Fruit fly (Drosophila melanogaster): ENCODE data around the gene Cpr100A.

Cpr100A gene

dm6 chr3R:30880894-30881293, 13.6 kb downstream of the Cpr100A start, which contains the start of gene CG12071 (continued):
- TF ChIP-seq Opbp (GFP tag; IDR thresholded peaks at IDR 0.05; ENCODE audit: partially characterized antibody) (no peak), cg (GFP tag; optimal IDR thresholded peaks at IDR 0.05) (peak; percentile 39), z (GFP tag; IDR thresholded peaks at IDR 0.05) (peak; percentile 73), CG34422 (GFP tag; IDR thresholded peaks at IDR 0.05) (0 out of 3 replicates have a peak, but pooled peaks have one; percentile 19), CG2129 (GFP tag; IDR thresholded peaks at IDR 0.05; ENCODE audit: partially characterized antibody) (no peak), CG13894 (tag; optimal IDR thresholded peaks at IDR 0.05) (peak; percentile 69), CG31224 (GFP tag; IDR thresholded peaks at IDR 0.05) (no peak), jigr1 (GFP tag; IDR thresholded peaks at IDR 0.05) (no peak), Med (GFP tag) (peak; percentile 1)

dm6 chr3R:30883403-30883802, 16.1 kb downstream of the Cpr100A start, which contains the start of gene CG15547:
CG15547 (minus strand) TSS chr3R:30883503.
- TF ChIP-seq YL-1 (GFP tag; optimal IDR thresholded peaks at IDR 0.05) (no peak), her (GFP tag; optimal IDR thresholded peaks at IDR 0.05) (no peak), dpn (GFP tag; optimal IDR thresholded peaks at IDR 0.05) (no peak), wek (GFP tag; optimal IDR thresholded peaks at IDR 0.05) (no peak), gt (GFP tag; IDR thresholded peaks at IDR 0.05) (no peak), Sry-δ (GFP tag; optimal IDR thresholded peaks at IDR 0.05) (no peak), CG8089 (GFP tag; optimal IDR thresholded peaks at IDR 0.05) (no peak), gcm (GFP tag; optimal IDR thresholded peaks at IDR 0.05) (no peak), cwo (GFP tag; optimal IDR thresholded peaks at IDR 0.05) (no peak), sim (GFP tag; IDR thresholded peaks at IDR 0.05) (no peak), Doc2 (GFP tag; IDR thresholded peaks at IDR 0.05) (no peak), slbo (GFP tag; IDR thresholded peaks at IDR 0.05) (no peak), bcd (GFP tag; optimal IDR thresholded peaks at IDR 0.05) (no peak), Hmx (GFP tag; optimal IDR thresholded peaks at IDR 0.05) (no peak), ind (GFP tag; optimal IDR thresholded peaks at IDR 0.05) (no peak)

- peak; percentile 15 for TF ChIP-seq gcm (GFP tag; optimal IDR thresholded peaks at IDR 0.05)
- TF ChIP-seq ci (GFP tag; IDR thresholded peaks at IDR 0.05) = no peak
- no peak for TF ChIP-seq pros (GFP tag; optimal IDR thresholded peaks at IDR 0.05)
- no peak for TF ChIP-seq CG11560 (tag; IDR thresholded peaks at IDR 0.05)
- TF ChIP-seq Aef1 (GFP tag; IDR thresholded peaks at IDR 0.05) = no peak
These were observed 19.5 kb downstream of the Cpr100A start for dm6 chr3R:30886850-30887249.

DNA sequence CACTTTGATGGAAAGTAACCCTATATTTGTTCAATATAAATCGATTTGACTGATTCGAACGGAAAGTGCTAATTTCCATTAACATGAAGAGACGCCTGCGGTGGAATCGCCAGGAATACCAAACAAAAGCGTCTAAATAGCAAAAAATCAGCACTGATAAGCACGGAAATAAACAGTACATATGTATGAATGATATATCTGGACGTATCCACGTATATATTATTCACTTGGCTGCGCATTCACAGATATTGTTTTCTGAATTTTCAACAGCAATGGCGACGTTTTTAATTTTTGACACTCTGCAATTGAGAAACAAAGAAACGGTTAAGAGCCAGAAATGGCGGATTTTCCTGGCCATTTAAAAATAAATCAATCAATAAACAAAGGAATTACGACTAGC, 20.0 kb downstream of the Cpr100A start:
- TF ChIP-seq lbe (GFP tag; optimal IDR thresholded peaks at IDR 0.05) (peak; percentile 16), gfzf (GFP tag; optimal IDR thresholded peaks at IDR 0.05) (no peak)

- TF ChIP-seq ara (GFP tag; IDR thresholded peaks at IDR 0.05) (peak; percentile 70), CG34422 (GFP tag; IDR thresholded peaks at IDR 0.05) (peak; percentile 40; the same call in 1 of the 3 replicates), Lpt (GFP tag; optimal IDR thresholded peaks at IDR 0.05) (no peak), sens (GFP tag) (peak; percentile 93), CG12299 (tag; optimal IDR thresholded peaks at IDR 0.05) (no peak), CG1792 (GFP tag; optimal IDR thresholded peaks at IDR 0.05) (peak; percentile 4), p53 (GFP tag; optimal IDR thresholded peaks at IDR 0.05) (no peak), CG12219 (GFP tag; optimal IDR thresholded peaks at IDR 0.05) (peak; percentile 58), bcd (GFP tag; optimal IDR thresholded peaks at IDR 0.05) (peak; percentile 61), kah (GFP tag; optimal IDR thresholded peaks at IDR 0.05) (peak; percentile 11), CG3726 (GFP tag; IDR thresholded peaks at IDR 0.05) (peak; percentile 67; the same call in 2 of the 3 replicates), CG4328 (GFP tag; optimal IDR thresholded peaks at IDR 0.05) (no peak), klu (GFP tag; IDR thresholded peaks at IDR 0.05) (no peak), ap (GFP tag; IDR thresholded peaks at IDR 0.05) (peak; percentile 52; the same call in 1 of the 2 replicates), cwo (GFP tag; optimal IDR thresholded peaks at IDR 0.05) (peak; percentile 71), CG3847 (GFP tag; IDR thresholded peaks at IDR 0.05) (peak; percentile 47; the same call in 1 of the 2 replicates), CG11456 (GFP tag; IDR thresholded peaks at IDR 0.05) (peak; percentile 74; the same call in 1 of the 3 replicates)
These were observed 20.6 kb downstream of the Cpr100A start for dm6 chr3R:30887711-30888549.
